Fruit fly (Drosophila melanogaster): ENCODE data around the gene MICU1.

Gene MICU1

DNA sequence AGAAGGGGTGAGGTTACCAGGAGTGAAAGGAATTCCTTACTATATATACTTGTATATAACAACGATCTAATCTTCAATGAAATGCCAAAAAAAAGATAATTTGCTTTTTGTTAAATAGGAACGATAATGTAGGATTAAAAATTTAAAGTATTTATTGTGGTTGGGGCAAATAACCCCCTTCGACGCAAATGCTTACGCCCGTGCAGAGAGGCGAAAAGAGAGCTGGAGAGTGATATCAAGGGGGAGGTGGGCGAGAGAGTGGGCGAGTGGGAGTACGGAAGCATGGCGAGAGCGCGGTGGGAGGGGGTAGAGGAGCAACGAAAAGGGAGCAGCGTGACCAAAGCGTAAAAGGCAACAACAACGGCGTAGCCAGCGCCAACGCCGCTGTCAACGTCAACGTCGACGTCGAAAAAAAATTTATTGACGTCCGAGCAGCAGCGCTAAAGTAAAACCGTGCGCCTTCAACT lies 6.5 kb downstream of the MICU1 start (continued):
- TF ChIP-seq Awh (GFP tag; IDR thresholded peaks at IDR 0.05) = peak; percentile 98
- peak; percentile 99 for TF ChIP-seq lab (GFP tag; optimal IDR thresholded peaks at IDR 0.05)
- TF ChIP-seq Bdp1 (GFP tag; optimal IDR thresholded peaks at IDR 0.05) = peak; percentile 89
- peak; percentile 97 for TF ChIP-seq CG9932 (GFP tag; IDR thresholded peaks at IDR 0.05)
- TF ChIP-seq CG3163 (GFP tag; optimal IDR thresholded peaks at IDR 0.05) = peak; percentile 77
- peak; percentile 95 for TF ChIP-seq CG6254 (GFP tag; optimal IDR thresholded peaks at IDR 0.05)
- no peak for TF ChIP-seq lov (optimal IDR thresholded peaks at IDR 0.05)
- TF ChIP-seq lov (GFP tag; IDR thresholded peaks at IDR 0.05) = peak; percentile 96
- TF ChIP-seq HLH54F (GFP tag; optimal IDR thresholded peaks at IDR 0.05) = peak; percentile 97
- TF ChIP-seq ems (GFP tag; optimal IDR thresholded peaks at IDR 0.05) = peak; percentile 97
- no peak for TF ChIP-seq Dll (GFP tag; IDR thresholded peaks at IDR 0.05; ENCODE audit: partially characterized antibody)
- TF ChIP-seq slou (GFP tag; optimal IDR thresholded peaks at IDR 0.05) = peak; percentile 98
- TF ChIP-seq stwl (tag; optimal IDR thresholded peaks at IDR 0.05) = peak; percentile 9
- TF ChIP-seq Lpt (GFP tag; optimal IDR thresholded peaks at IDR 0.05) = no peak
- peak; percentile 97 for TF ChIP-seq CG14014 (GFP tag; IDR thresholded peaks at IDR 0.05)
- TF ChIP-seq CTCF (GFP tag; optimal IDR thresholded peaks at IDR 0.05) = peak; percentile 70
- TF ChIP-seq CG15073 (GFP tag; optimal IDR thresholded peaks at IDR 0.05) = peak; percentile 85
- peak; percentile 94 for TF ChIP-seq rib (GFP tag; IDR thresholded peaks at IDR 0.05)
- peak; percentile 97 for TF ChIP-seq Meics (GFP tag; optimal IDR thresholded peaks at IDR 0.05)
- peak; percentile 99 for TF ChIP-seq Fer1 (GFP tag; optimal IDR thresholded peaks at IDR 0.05)
- peak; percentile 99 for TF ChIP-seq jigr1 (GFP tag; IDR thresholded peaks at IDR 0.05)
- peak; percentile 98 for TF ChIP-seq CG10209 (GFP tag; optimal IDR thresholded peaks at IDR 0.05)
- peak; percentile 95 to 99 for TF ChIP-seq Hr51 (GFP tag; optimal IDR thresholded peaks at IDR 0.05)
- peak; percentile 97 for TF ChIP-seq al (GFP tag; IDR thresholded peaks at IDR 0.05)
- TF ChIP-seq CG9727 (GFP tag; optimal IDR thresholded peaks at IDR 0.05) = peak; percentile 97
- TF ChIP-seq CG13287 (GFP tag; IDR thresholded peaks at IDR 0.05; ENCODE audit: partially characterized antibody) = peak; percentile 33; the same call in 1 of the 2 replicates
- peak; percentile 98 for TF ChIP-seq gcm (GFP tag; optimal IDR thresholded peaks at IDR 0.05)
- peak; percentile 78 for TF ChIP-seq ash1 (GFP tag; optimal IDR thresholded peaks at IDR 0.05)
- no peak for TF ChIP-seq CG42726 (GFP tag; IDR thresholded peaks at IDR 0.05; ENCODE audit: partially characterized antibody)
- peak; percentile 93 for TF ChIP-seq CG3838 (GFP tag; optimal IDR thresholded peaks at IDR 0.05)
- TF ChIP-seq CG4424 (GFP tag; optimal IDR thresholded peaks at IDR 0.05) = peak; percentile 97
- TF ChIP-seq fd102C (GFP tag; optimal IDR thresholded peaks at IDR 0.05) = peak; percentile 69
- peak; percentile 99 for TF ChIP-seq CG14441 (GFP tag; IDR thresholded peaks at IDR 0.05)
- no peak for TF ChIP-seq hkb (optimal IDR thresholded peaks at IDR 0.05)
- TF ChIP-seq hkb (GFP tag; IDR thresholded peaks at IDR 0.05) = peak; percentile 98
- peak; percentile 88 for TF ChIP-seq CG9876 (GFP tag; optimal IDR thresholded peaks at IDR 0.05)
- TF ChIP-seq CG33557 (GFP tag; optimal IDR thresholded peaks at IDR 0.05) = peak; percentile 95
- TF ChIP-seq CG12071 (GFP tag; optimal IDR thresholded peaks at IDR 0.05) = peak; percentile 95
- TF ChIP-seq E2f2 (GFP tag; IDR thresholded peaks at IDR 0.05) = peak; percentile 88
- peak; percentile 97 for TF ChIP-seq CG18619 (GFP tag; optimal IDR thresholded peaks at IDR 0.05)
- peak; percentile 94 for TF ChIP-seq eyg (GFP tag; optimal IDR thresholded peaks at IDR 0.05)
- peak; percentile 99 for TF ChIP-seq Ptx1 (GFP tag; IDR thresholded peaks at IDR 0.05)
- peak; percentile 98 for TF ChIP-seq CG11093 (GFP tag; IDR thresholded peaks at IDR 0.05)
- TF ChIP-seq amos (GFP tag; IDR thresholded peaks at IDR 0.05; ENCODE audit: partially characterized antibody) = no peak; the same call in 1 of the 2 replicates
- TF ChIP-seq pb (GFP tag; optimal IDR thresholded peaks at IDR 0.05) = peak; percentile 93
- no peak for TF ChIP-seq zf30C (GFP tag; optimal IDR thresholded peaks at IDR 0.05)
- TF ChIP-seq gsb-n (tag; optimal IDR thresholded peaks at IDR 0.05) = peak; percentile 96
- peak; percentile 95 for TF ChIP-seq jing (GFP tag; optimal IDR thresholded peaks at IDR 0.05)
- TF ChIP-seq CG13624 (GFP tag; optimal IDR thresholded peaks at IDR 0.05) = peak; percentile 96
- peak; percentile 98 for TF ChIP-seq CG2712 (tag; optimal IDR thresholded peaks at IDR 0.05)
